Fruit fly (Drosophila melanogaster) whole organism, embryonic: ENCODE results near the gene Son.

Experiments used
- CG10321 ChIP-seq: fragments of 200-800 bp; sonication (Bioruptor generic); IDR thresholded peaks from 2 replicates; pipeline ENCODE4 v1.3.6; 2022; ENCODE audit warnings: missing biosample characterization, missing genetic modification characterization
- CG10366 ChIP-seq: fragments of 200-800 bp; sonication (Bioruptor generic); IDR thresholded peaks from 2 replicates; pipeline ENCODE4 v1.3.6; 2022; ENCODE audit warnings: missing biosample characterization, missing genetic modification characterization
- CG10959 ChIP-seq: fragments of 200-800 bp; sonication (Bioruptor generic); IDR thresholded peaks from 2 replicates; pipeline ENCODE4 v1.3.6; 2022; ENCODE audit warnings: missing biosample characterization, missing genetic modification characterization
- CG12391 ChIP-seq: fragments of 200-800 bp; sonication (Bioruptor generic); optimal IDR thresholded peaks from 3 replicates; lab custom pipeline; 2018; ENCODE audit warnings: missing biosample characterization, mild to moderate bottlenecking, missing genetic modification characterization, moderate library complexity
- CG13624 ChIP-seq: fragments of 200-800 bp; sonication (Bioruptor generic); optimal IDR thresholded peaks from 2 replicates; lab custom pipeline; 2016; ENCODE audit warnings: missing biosample characterization, missing genetic modification characterization
- CG13775 ChIP-seq: fragments of 200-800 bp; sonication (Bioruptor generic); optimal IDR thresholded peaks from 3 replicates; lab custom pipeline; 2017; ENCODE audit warnings: missing biosample characterization, mild to moderate bottlenecking, missing genetic modification characterization
- CG1602 ChIP-seq: fragments of 200-800 bp; sonication (Bioruptor generic); optimal IDR thresholded peaks from 3 replicates; lab custom pipeline; 2016; ENCODE audit warnings: missing biosample characterization, missing genetic modification characterization
- CG18262 ChIP-seq: fragments of 200-800 bp; optimal IDR thresholded peaks from 3 replicates; lab custom pipeline; 2019; ENCODE audit warnings: missing biosample characterization, mild to moderate bottlenecking, missing genetic modification characterization, moderate library complexity
- CG30431 ChIP-seq: fragments of 200-800 bp; sonication (Bioruptor generic); optimal IDR thresholded peaks from 2 replicates; lab custom pipeline; 2017; ENCODE audit warnings: missing biosample characterization, missing genetic modification characterization
- CG31388 ChIP-seq: fragments of 200-800 bp; sonication (Bioruptor generic); optimal IDR thresholded peaks from 2 replicates; lab custom pipeline; 2016; ENCODE audit warnings: missing biosample characterization, missing genetic modification characterization
- CG31441 ChIP-seq: fragments of 200-800 bp; sonication (Bioruptor generic); IDR thresholded peaks from 2 replicates; pipeline ENCODE4 v1.3.6; 2022; ENCODE audit warnings: missing biosample characterization, missing genetic modification characterization
- CG32772 ChIP-seq: fragments of 200-800 bp; sonication (Bioruptor generic); IDR thresholded peaks from 2 replicates; pipeline ENCODE4 v1.3.6; 2022; ENCODE audit warnings: missing biosample characterization, missing genetic modification characterization
- CG33213 ChIP-seq: fragments of 200-800 bp; sonication (Bioruptor generic); optimal IDR thresholded peaks from 3 replicates; lab custom pipeline; 2016; ENCODE audit warnings: missing biosample characterization, missing genetic modification characterization
- CG4282 ChIP-seq: fragments of 200-800 bp; sonication (Bioruptor generic); optimal IDR thresholded peaks from 2 replicates; lab custom pipeline; 2016; ENCODE audit warnings: missing biosample characterization, missing genetic modification characterization
- CG4730 ChIP-seq: fragments of 200-800 bp; sonication (Bioruptor generic); IDR thresholded peaks from 2 replicates; pipeline ENCODE4 v1.3.6; 2022; ENCODE audit warnings: missing biosample characterization, missing genetic modification characterization
- CG9817 ChIP-seq: fragments of 200-800 bp; sonication (Bioruptor generic); optimal IDR thresholded peaks from 2 replicates; lab custom pipeline; 2018; ENCODE audit warnings: missing biosample characterization, mild to moderate bottlenecking, missing genetic modification characterization, moderate library complexity
- CTCF ChIP-seq: fragments of 200-800 bp; sonication (Bioruptor generic); optimal IDR thresholded peaks from 2 replicates; lab custom pipeline; 2017; ENCODE audit warnings: missing biosample characterization, mild to moderate bottlenecking, missing genetic modification characterization, moderate library complexity
- Dip2 ChIP-seq: fragments of 200-800 bp; sonication (Bioruptor generic); IDR thresholded peaks from 2 replicates; pipeline ENCODE4 v1.3.6; 2022; ENCODE audit warnings: missing biosample characterization, missing genetic modification characterization
- Doc3 ChIP-seq: fragments of 200-800 bp; sonication (Bioruptor generic); IDR thresholded peaks from 3 replicates; pipeline ENCODE4 v1.3.6; 2022; ENCODE audit warnings: missing biosample characterization, missing genetic modification characterization; ENCODE audit not compliant: partially characterized antibody
- ERR ChIP-seq: fragments of 200-800 bp; sonication (Bioruptor generic); optimal IDR thresholded peaks from 2 replicates; lab custom pipeline; 2016; ENCODE audit warnings: missing biosample characterization, missing genetic modification characterization
- Ets97D ChIP-seq: fragments of 200-800 bp; sonication (Bioruptor generic); optimal IDR thresholded peaks from 3 replicates; lab custom pipeline; 2016; ENCODE audit warnings: missing biosample characterization, missing genetic modification characterization
- Gsc ChIP-seq: fragments of 200-800 bp; sonication (Bioruptor generic); IDR thresholded peaks from 2 replicates; pipeline ENCODE4 v1.3.6; 2022; ENCODE audit warnings: missing biosample characterization, missing genetic modification characterization
- Gug ChIP-seq: fragments of 200-800 bp; sonication (Bioruptor generic); IDR thresholded peaks from 4 replicates; pipeline ENCODE4 v1.3.6; 2022; ENCODE audit warnings: missing biosample characterization, missing genetic modification characterization
- Hmr ChIP-seq: fragments of 200-800 bp; sonication (Bioruptor generic); optimal IDR thresholded peaks from 3 replicates; lab custom pipeline; 2017; ENCODE audit warnings: mild to moderate bottlenecking, missing biosample characterization, missing genetic modification reagents, missing genetic modification characterization
- Lpt ChIP-seq: fragments of >200 bp; optimal IDR thresholded peaks from 2 replicates; lab custom pipeline; 2018; ENCODE audit warnings: missing biosample characterization, missing genetic modification characterization
- MBD-R2 ChIP-seq: fragments of 200-800 bp; sonication (Bioruptor generic); IDR thresholded peaks from 2 replicates; pipeline ENCODE4 v1.3.6; 2022; ENCODE audit warnings: missing biosample characterization, missing genetic modification characterization
- MESR4 ChIP-seq: fragments of 200-800 bp; sonication (Bioruptor generic); optimal IDR thresholded peaks from 2 replicates; lab custom pipeline; 2018; ENCODE audit warnings: missing biosample characterization, mild to moderate bottlenecking, missing genetic modification characterization, moderate library complexity
- Mad ChIP-seq: fragments of 200-800 bp; sonication (Bioruptor generic); optimal IDR thresholded peaks from 2 replicates; lab custom pipeline; 2016; ENCODE audit warnings: missing biosample characterization, missing genetic modification characterization
- Mrtf ChIP-seq: fragments of 200-800 bp; sonication (Bioruptor generic); IDR thresholded peaks from 3 replicates; pipeline ENCODE4 v1.3.6; 2022; ENCODE audit warnings: missing biosample characterization, missing genetic modification characterization
- Rx ChIP-seq: fragments of 200-800 bp; sonication (Bioruptor generic); IDR thresholded peaks from 2 replicates; pipeline ENCODE4 v1.3.6; 2022; ENCODE audit warnings: missing biosample characterization, missing genetic modification characterization
- Sin3A ChIP-seq: fragments of >200 bp; optimal IDR thresholded peaks from 2 replicates; lab custom pipeline; 2018
- Spps ChIP-seq: fragments of 200-800 bp; sonication (Bioruptor generic); optimal IDR thresholded peaks from 2 replicates; lab custom pipeline; 2018; ENCODE audit warnings: missing biosample characterization, mild to moderate bottlenecking, missing genetic modification characterization
- bigmax ChIP-seq: fragments of 200-800 bp; sonication (Bioruptor generic); optimal IDR thresholded peaks from 2 replicates; lab custom pipeline; 2018; ENCODE audit warnings: missing biosample characterization, mild to moderate bottlenecking, missing genetic modification characterization
- btn ChIP-seq: fragments of 200-800 bp; sonication (Bioruptor generic); optimal IDR thresholded peaks from 2 replicates; lab custom pipeline; 2016; ENCODE audit warnings: missing biosample characterization, missing genetic modification characterization
- cas ChIP-seq: fragments of 200-800 bp; sonication (Bioruptor generic); IDR thresholded peaks from 2 replicates; pipeline ENCODE4 v1.3.6; 2022; ENCODE audit warnings: missing biosample characterization, missing genetic modification characterization
- cg ChIP-seq: fragments of 200-800 bp; sonication (Bioruptor generic); optimal IDR thresholded peaks from 3 replicates; lab custom pipeline; 2019; ENCODE audit warnings: missing biosample characterization, mild to moderate bottlenecking, missing genetic modification characterization, moderate library complexity
- crp ChIP-seq, 2 experiments: fragments of 200-800 bp; sonication (Bioruptor generic); optimal IDR thresholded peaks; 2 replicates in 1 of 2; 3 replicates in 1 of 2; lab custom pipeline; 2017; ENCODE audit warnings: missing biosample characterization in 2 of 2, missing genetic modification characterization in 2 of 2, mild to moderate bottlenecking in 1 of 2, moderate library complexity in 1 of 2
- dm ChIP-seq: fragments of 200-800 bp; sonication (Bioruptor generic); optimal IDR thresholded peaks from 3 replicates; lab custom pipeline; 2016; ENCODE audit warnings: missing biosample characterization, missing genetic modification characterization
- dpn ChIP-seq, 2 experiments: fragments of 200-800 bp; sonication (Bioruptor generic); optimal IDR thresholded peaks; 3 replicates each; lab custom pipeline; 2016; ENCODE audit warnings: missing biosample characterization in 2 of 2, missing genetic modification characterization in 2 of 2
- gsb ChIP-seq: fragments of 200-800 bp; sonication (Bioruptor generic); IDR thresholded peaks from 2 replicates; pipeline ENCODE4 v1.3.6; 2022; ENCODE audit warnings: missing biosample characterization, missing genetic modification characterization
- gt ChIP-seq: fragments of 200-800 bp; sonication (Bioruptor generic); IDR thresholded peaks from 2 replicates; pipeline ENCODE4 v1.3.6; 2022; ENCODE audit warnings: missing biosample characterization, missing genetic modification characterization
- hb ChIP-seq: fragments of 200-800 bp; sonication (Bioruptor generic); IDR thresholded peaks from 3 replicates; pipeline ENCODE4 v1.3.6; 2022; ENCODE audit warnings: missing biosample characterization, missing genetic modification characterization; ENCODE audit not compliant: partially characterized antibody
- jigr1 ChIP-seq: fragments of 200-800 bp; sonication (Bioruptor generic); IDR thresholded peaks from 3 replicates; pipeline ENCODE4 v1.3.6; 2022; ENCODE audit warnings: missing biosample characterization, missing genetic modification characterization
- kni ChIP-seq: fragments of 200-800 bp; sonication (Bioruptor generic); optimal IDR thresholded peaks from 3 replicates; lab custom pipeline; 2017; ENCODE audit warnings: mild to moderate bottlenecking, missing biosample characterization, missing genetic modification reagents, missing genetic modification characterization
- odd ChIP-seq: fragments of 200-800 bp; sonication (Bioruptor generic); optimal IDR thresholded peaks from 2 replicates; lab custom pipeline; 2017; ENCODE audit warnings: missing biosample characterization, mild to moderate bottlenecking, missing genetic modification characterization
- repo ChIP-seq: fragments of 200-800 bp; sonication (Bioruptor generic); optimal IDR thresholded peaks from 2 replicates; lab custom pipeline; 2016; ENCODE audit warnings: missing biosample characterization, missing genetic modification characterization
- ro ChIP-seq: fragments of 200-800 bp; sonication (Bioruptor generic); IDR thresholded peaks from 2 replicates; pipeline ENCODE4 v1.3.6; 2022; ENCODE audit warnings: missing biosample characterization, missing genetic modification characterization
- ssp ChIP-seq: fragments of 200-800 bp; sonication (Bioruptor generic); IDR thresholded peaks from 2 replicates; pipeline ENCODE4 v1.3.6; 2022; ENCODE audit warnings: missing biosample characterization, missing genetic modification characterization
- tll ChIP-seq, 2 experiments: fragments of 200-800 bp in 1 of 2; fragments of >200 bp in 1 of 2; sonication (Bioruptor generic) in 1 of 2; optimal IDR thresholded peaks; 2 replicates each; lab custom pipeline; 2017 to 2019; ENCODE audit warnings: missing biosample characterization in 2 of 2, missing genetic modification characterization in 2 of 2, mild to moderate bottlenecking in 1 of 2, moderate library complexity in 1 of 2
- toy ChIP-seq: fragments of 200-800 bp; sonication (Bioruptor generic); IDR thresholded peaks from 2 replicates; pipeline ENCODE4 v1.3.6; 2022; ENCODE audit warnings: missing biosample characterization, missing genetic modification characterization
- tx ChIP-seq: fragments of 200-800 bp; sonication (Bioruptor generic); optimal IDR thresholded peaks from 2 replicates; lab custom pipeline; 2016; ENCODE audit warnings: missing biosample characterization, missing genetic modification characterization
- unc-4 ChIP-seq: fragments of 200-800 bp; sonication (Bioruptor generic); IDR thresholded peaks from 2 replicates; pipeline ENCODE4 v1.3.6; 2022; ENCODE audit warnings: missing biosample characterization, missing genetic modification characterization; ENCODE audit not compliant: partially characterized antibody
- z ChIP-seq: fragments of 200-800 bp; sonication (Bioruptor generic); IDR thresholded peaks from 3 replicates; pipeline ENCODE4 v1.3.6; 2022; ENCODE audit warnings: missing biosample characterization, missing genetic modification characterization

Gene Son

DNA sequence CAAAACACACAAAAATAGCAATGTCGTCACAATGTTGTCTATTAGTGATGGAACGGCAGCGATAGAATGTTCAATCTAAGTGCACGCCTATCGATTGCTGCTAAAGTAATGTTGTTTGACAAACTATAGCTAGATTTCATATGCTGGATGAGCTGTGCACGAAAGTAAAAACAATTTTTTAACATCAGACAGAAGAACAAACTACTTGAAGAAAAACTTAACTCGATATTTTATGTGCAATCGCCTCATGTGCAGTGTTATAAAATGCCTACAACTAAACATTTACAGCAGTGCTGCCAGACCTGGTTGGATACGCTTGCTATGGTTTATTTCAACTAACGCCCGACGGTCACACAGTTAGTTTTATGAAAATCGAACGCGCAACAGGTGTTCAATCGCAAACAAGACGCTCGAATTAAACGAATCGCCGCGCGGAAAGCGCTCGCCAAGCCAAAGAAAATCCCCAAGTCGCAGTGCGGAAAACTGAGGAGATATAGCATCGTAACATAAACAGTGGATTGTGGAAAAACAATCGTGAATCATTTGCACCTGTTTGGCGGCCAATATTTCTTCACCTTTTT is 13.2 kb downstream of the Son start, which contains the start of the genes bocks and CG8312 (continued):
- TF ChIP-seq repo (GFP tag; lab: Kevin White, UChicago) (peak; percentile 46), Lpt (no peak), Doc3 (GFP tag; lab: Robert Waterston, UW) (no peak), CG12391 (tag; lab: Kevin White, UChicago) (peak; percentile 57), z (GFP tag; lab: Robert Waterston, UW) (no peak), Spps (tag; lab: Kevin White, UChicago) (peak; percentile 29), dm (GFP tag; lab: Kevin White, UChicago) (peak; percentile 58), Mad (GFP tag; lab: Kevin White, UChicago) (peak; percentile 44), toy (GFP tag; lab: Robert Waterston, UW) (no peak), kni (GFP tag; lab: Kevin White, UChicago) (no peak), bigmax (GFP tag; lab: Kevin White, UChicago) (no peak), CG13775 (peak; percentile 26), Ets97D (GFP tag; lab: Kevin White, UChicago) (peak; percentile 88), CG31388 (GFP tag; lab: Kevin White, UChicago) (no peak), odd (GFP tag; lab: Kevin White, UChicago) (peak; percentile 12), CG33213 (GFP tag; lab: Kevin White, UChicago) (peak; percentile 80), unc-4 (no peak), ro (no peak), ssp (GFP tag; lab: Robert Waterston, UW) (no peak), CG9817 (tag; lab: Kevin White, UChicago) (peak; percentile 29), CG30431 (GFP tag; lab: Kevin White, UChicago) (no peak), CG4730 (GFP tag; lab: Robert Waterston, UW) (no peak), Mrtf (GFP tag; lab: Robert Waterston, UW) (no peak), btn (GFP tag; lab: Kevin White, UChicago) (no peak), CG32772 (GFP tag; lab: Robert Waterston, UW) (no peak), cas (GFP tag; lab: Robert Waterston, UW) (no peak), CG10366 (GFP tag; lab: Robert Waterston, UW) (no peak), CG10959 (no peak), Rx (GFP tag; lab: Robert Waterston, UW) (no peak), cg (GFP tag; lab: Kevin White, UChicago) (no peak), CG18262 (peak; percentile 19), CG31441 (GFP tag; lab: Robert Waterston, UW) (no peak), Gug (GFP tag; lab: Robert Waterston, UW) (no peak), gsb (GFP tag; lab: Robert Waterston, UW) (no peak), Dip2 (no peak), CG4282 (no peak), CG10321 (GFP tag; lab: Robert Waterston, UW) (no peak), dpn (GFP tag; optimal IDR thresholded peaks at IDR 0.05; lab: Kevin White, UChicago) (peak; percentile 49 to 64), Hmr (GFP tag; lab: Kevin White, UChicago) (peak; percentile 73), Gsc (GFP tag; lab: Robert Waterston, UW) (no peak), tx (GFP tag; lab: Kevin White, UChicago) (peak; percentile 38), CTCF (GFP tag; lab: Kevin White, UChicago) (no peak), MBD-R2 (GFP tag; lab: Robert Waterston, UW) (no peak), Sin3A (lab: Kevin White, UChicago) (peak; percentile 99), crp (GFP tag; optimal IDR thresholded peaks at IDR 0.05; lab: Kevin White, UChicago) (peak in 1 of 2 experiments; percentile 66), CG1602 (GFP tag; lab: Kevin White, UChicago) (peak; percentile 31), tll (GFP tag; optimal IDR thresholded peaks at IDR 0.05; lab: Kevin White, UChicago) (no peak), CG13624 (GFP tag; lab: Kevin White, UChicago) (peak; percentile 79), ERR (GFP tag; lab: Kevin White, UChicago) (peak; percentile 80), MESR4 (peak; percentile 64), hb (GFP tag; lab: Robert Waterston, UW) (no peak), jigr1 (GFP tag; lab: Robert Waterston, UW) (no peak), gt (GFP tag; lab: Robert Waterston, UW) (no peak)
